Worm (Caenorhabditis elegans) whole organism, L4/young adult: ENCODE results near the gene snt-5.

Source experiments
- W03F9.2 ChIP-seq: fragments of 150-350 bp; optimal IDR thresholded peaks from 2 replicates; lab custom pipeline; 2014; ENCODE audit warnings: missing biosample characterization, missing genetic modification characterization
- dao-5 ChIP-seq: sonication (generic microtip); optimal IDR thresholded peaks from 2 replicates; lab custom pipeline; 2016; ENCODE audit warnings: missing genotype, missing genetic modification characterization, moderate library complexity, missing compliant biosample characterization
- him-1 ChIP-seq: sonication (generic microtip); optimal IDR thresholded peaks from 2 replicates; lab custom pipeline; 2016; ENCODE audit warnings: missing genotype, missing genetic modification reagents, missing genetic modification characterization, missing compliant biosample characterization

- TF ChIP-seq him-1 (tag; lab: Kevin White, UChicago): no peak
- no peak for TF ChIP-seq W03F9.2 (tag; lab: Kevin White, UChicago)
- TF ChIP-seq dao-5: no peak
These were observed 43.9 kb upstream of the snt-5 start for ce11 chrV:1455280-1455679.
